Worm (Caenorhabditis elegans) whole organism, L1 larva: Measurements from ENCODE around the gene srx-13.

ENCODE experiments used
- C16A3.4 ChIP-seq: fragments of 150-350 bp; optimal IDR thresholded peaks from 2 replicates; lab custom pipeline; 2014; ENCODE audit warnings: missing biosample characterization, missing genetic modification characterization
- aha-1 ChIP-seq: fragments of 150-350 bp; optimal IDR thresholded peaks from 2 replicates; lab custom pipeline; 2014; ENCODE audit warnings: missing biosample characterization, missing genetic modification characterization
- alr-1 ChIP-seq: fragments of 200-800 bp; sonication (Bioruptor generic); optimal IDR thresholded peaks from 2 replicates; lab custom pipeline; 2018; ENCODE audit warnings: borderline replicate concordance, mild to moderate bottlenecking, missing genetic modification characterization, missing compliant biosample characterization
- ama-1 ChIP-seq: fragments of 150-350 bp; optimal IDR thresholded peaks from 2 replicates; lab custom pipeline; 2014
- blmp-1 ChIP-seq: fragments of 150-350 bp; optimal IDR thresholded peaks from 2 replicates; lab custom pipeline; 2014; ENCODE audit warnings: missing biosample characterization, missing genetic modification characterization
- ceh-8 ChIP-seq: fragments of 200-800 bp; sonication (Bioruptor generic); optimal IDR thresholded peaks from 2 replicates; lab custom pipeline; 2018; ENCODE audit warnings: mild to moderate bottlenecking, missing genetic modification characterization, moderate library complexity, missing compliant biosample characterization
- ceh-88 ChIP-seq: fragments of 200-800 bp; sonication (Bioruptor generic); IDR thresholded peaks from 2 replicates; pipeline ENCODE4 v1.3.6; 2022; ENCODE audit warnings: missing genetic modification characterization, missing compliant biosample characterization
- ces-1 ChIP-seq: fragments of 150-350 bp; optimal IDR thresholded peaks from 2 replicates; lab custom pipeline; 2014; ENCODE audit warnings: missing biosample characterization, missing genetic modification reagents, missing genetic modification characterization
- efl-1 ChIP-seq, 4 experiments: fragments of 150-350 bp; optimal IDR thresholded peaks in 3 of 4; peaks in 1 of 4; 1 replicate in 1 of 4; 2 replicates in 3 of 4; lab custom pipeline; 2014; ENCODE audit warnings: missing biosample characterization in 2 of 4, missing genetic modification characterization in 2 of 4, missing genetic modification reagents in 2 of 4
- efl-3 ChIP-seq: fragments of 200-800 bp; sonication (Bioruptor generic); optimal IDR thresholded peaks from 2 replicates; lab custom pipeline; 2018; ENCODE audit warnings: mild to moderate bottlenecking, missing genetic modification characterization, missing compliant biosample characterization
- elt-3 ChIP-seq, 6 experiments: fragments of 150-350 bp in 1 of 6; sonication (generic microtip); optimal IDR thresholded peaks; 2 replicates each; lab custom pipeline; 2017 to 2018; ENCODE audit warnings: missing biosample characterization in 6 of 6, missing genetic modification characterization in 6 of 6, inconsistent platforms in 1 of 6
- fkh-4 ChIP-seq: sonication (generic microtip); optimal IDR thresholded peaks from 2 replicates; lab custom pipeline; 2016; ENCODE audit warnings: missing compliant biosample characterization, missing genetic modification characterization, borderline replicate concordance
- fkh-8 ChIP-seq: sonication (generic microtip); optimal IDR thresholded peaks from 2 replicates; lab custom pipeline; 2016; ENCODE audit warnings: mild to moderate bottlenecking, missing genetic modification characterization, missing compliant biosample characterization
- grh-1 ChIP-seq: fragments of 200-800 bp; sonication (Bioruptor generic); IDR thresholded peaks from 2 replicates; pipeline ENCODE4 v1.3.6; 2022; ENCODE audit warnings: missing genetic modification reagents, missing genetic modification characterization, missing compliant biosample characterization
- irx-1 ChIP-seq: sonication (generic microtip); optimal IDR thresholded peaks from 2 replicates; lab custom pipeline; 2016; ENCODE audit warnings: missing genetic modification characterization, missing compliant biosample characterization
- lin-13 ChIP-seq: fragments of 150-350 bp; optimal IDR thresholded peaks from 2 replicates; lab custom pipeline; 2014; ENCODE audit warnings: missing biosample characterization, missing genetic modification reagents, missing genetic modification characterization
- lin-15B ChIP-seq: fragments of 150-350 bp; sonication (generic microtip); optimal IDR thresholded peaks from 3 replicates; lab custom pipeline; 2014; ENCODE audit warnings: missing biosample characterization, missing genetic modification characterization
- lir-3 ChIP-seq: sonication (generic microtip); optimal IDR thresholded peaks from 2 replicates; lab custom pipeline; 2016; ENCODE audit warnings: mild to moderate bottlenecking, missing genetic modification characterization, moderate library complexity, missing compliant biosample characterization; ENCODE audit not compliant: poor library complexity
- lsy-2 ChIP-seq, 2 experiments: fragments of 150-350 bp; optimal IDR thresholded peaks; 2 replicates each; lab custom pipeline; 2014; ENCODE audit warnings: missing biosample characterization in 2 of 2, missing genetic modification characterization in 2 of 2
- mef-2 ChIP-seq: fragments of 150-350 bp; optimal IDR thresholded peaks from 2 replicates; lab custom pipeline; 2014; ENCODE audit warnings: missing biosample characterization, missing genetic modification characterization
- nhr-20 ChIP-seq: sonication (generic microtip); optimal IDR thresholded peaks from 2 replicates; lab custom pipeline; 2016; ENCODE audit warnings: mild to moderate bottlenecking, missing genetic modification characterization, missing compliant biosample characterization
- nhr-237 ChIP-seq: fragments of 150-350 bp; optimal IDR thresholded peaks from 2 replicates; lab custom pipeline; 2014; ENCODE audit warnings: missing biosample characterization, missing genetic modification characterization
- nhr-71 ChIP-seq: sonication (generic microtip); optimal IDR thresholded peaks from 2 replicates; lab custom pipeline; 2016; ENCODE audit warnings: mild to moderate bottlenecking, missing genetic modification characterization, moderate library complexity, missing compliant biosample characterization
- nhr-76 ChIP-seq: sonication (generic microtip); optimal IDR thresholded peaks from 2 replicates; lab custom pipeline; 2017; ENCODE audit warnings: missing biosample characterization, missing genetic modification characterization
- nhr-77 ChIP-seq: fragments of 150-350 bp; optimal IDR thresholded peaks from 2 replicates; lab custom pipeline; 2014; ENCODE audit warnings: missing biosample characterization, missing genetic modification characterization
- nhr-85 ChIP-seq: sonication (generic microtip); peaks from one replicate; lab custom pipeline; 2016; ENCODE audit warnings: missing genetic modification characterization, inconsistent platforms, missing compliant biosample characterization
- rnt-1 ChIP-seq: sonication (generic microtip); optimal IDR thresholded peaks from 2 replicates; lab custom pipeline; 2016; ENCODE audit warnings: mild to moderate bottlenecking, missing genetic modification characterization, moderate library complexity, missing compliant biosample characterization
- skn-1 ChIP-seq: fragments of 150-350 bp; optimal IDR thresholded peaks from 2 replicates; lab custom pipeline; 2014; ENCODE audit warnings: missing biosample characterization, missing genetic modification characterization
- snu-23 ChIP-seq: sonication (generic microtip); optimal IDR thresholded peaks from 2 replicates; lab custom pipeline; 2016; ENCODE audit warnings: missing genetic modification characterization, missing compliant biosample characterization
- sup-37 ChIP-seq: fragments of 200-800 bp; sonication (Bioruptor generic); optimal IDR thresholded peaks from 2 replicates; lab custom pipeline; 2018; ENCODE audit warnings: mild to moderate bottlenecking, missing genetic modification characterization, missing compliant biosample characterization
- unc-86 ChIP-seq: sonication (generic microtip); optimal IDR thresholded peaks from 2 replicates; lab custom pipeline; 2016; ENCODE audit warnings: missing genetic modification characterization, missing compliant biosample characterization
- zip-4 ChIP-seq: fragments of 200-800 bp; sonication (Bioruptor generic); optimal IDR thresholded peaks from 2 replicates; lab custom pipeline; 2018; ENCODE audit warnings: mild to moderate bottlenecking, missing genetic modification characterization, moderate library complexity, missing compliant biosample characterization
- ztf-11 ChIP-seq, 2 experiments: sonication (generic microtip); optimal IDR thresholded peaks; 2 replicates each; lab custom pipeline; 2016 to 2017; ENCODE audit warnings: missing genetic modification characterization in 2 of 2, missing biosample characterization in 1 of 2, missing compliant biosample characterization in 1 of 2
- ztf-4 ChIP-seq: fragments of 150-350 bp; optimal IDR thresholded peaks from 2 replicates; lab custom pipeline; 2014; ENCODE audit warnings: missing biosample characterization, missing genetic modification characterization

The srx-13 gene

DNA sequence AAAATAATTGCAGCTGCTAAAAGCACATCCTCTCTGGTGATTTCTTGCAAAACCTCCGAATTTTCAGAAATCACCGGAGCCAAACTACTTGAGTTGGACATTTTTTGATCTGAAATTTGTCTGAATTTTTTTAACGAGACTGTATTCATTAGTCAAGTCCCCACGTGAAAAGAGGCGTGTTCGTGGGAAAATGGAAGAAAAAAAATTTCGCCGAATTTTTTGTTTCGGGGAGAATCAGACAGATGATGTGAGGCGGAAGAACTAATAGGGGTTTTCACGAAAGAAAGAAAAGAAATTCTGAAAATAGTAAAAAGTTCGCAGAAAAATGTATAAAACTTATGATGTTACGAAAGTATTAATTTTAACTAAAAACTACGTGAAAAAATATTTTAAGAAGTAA, at the start of gene srx-13:
srx-13 (minus strand) TSS at position 101 of the 400 bp plus-strand sequence.
- TF ChIP-seq ceh-8, result no peak
- TF ChIP-seq elt-3 (tag; optimal IDR thresholded peaks at IDR 0.05; lab: Kevin White, UChicago), result no peak
- peak; percentile 63 for TF ChIP-seq fkh-8 (tag; lab: Kevin White, UChicago)

DNA sequence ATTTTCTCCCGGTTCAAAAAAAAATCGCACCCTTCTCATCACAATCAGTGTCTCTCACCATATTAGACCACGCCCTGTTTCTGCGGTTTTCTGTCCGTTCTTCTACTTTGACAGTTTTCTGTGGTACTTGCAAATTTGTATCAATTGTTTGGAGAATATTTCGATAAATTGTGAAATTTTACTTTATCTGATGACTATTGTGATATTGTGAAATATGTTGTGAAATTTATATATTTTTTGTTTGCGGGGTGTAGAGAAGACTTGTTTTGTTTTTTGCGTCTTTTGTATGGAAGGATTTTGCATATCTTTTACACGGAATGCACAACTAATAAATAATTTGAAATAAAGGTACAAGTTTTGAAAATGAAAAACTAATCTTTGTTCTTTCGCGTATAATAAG, 48.9 kb upstream of the srx-13 start:
- TF ChIP-seq skn-1 (tag; lab: Kevin White, UChicago) (peak; percentile 56), C16A3.4 (tag; lab: Kevin White, UChicago) (no peak)

DNA sequence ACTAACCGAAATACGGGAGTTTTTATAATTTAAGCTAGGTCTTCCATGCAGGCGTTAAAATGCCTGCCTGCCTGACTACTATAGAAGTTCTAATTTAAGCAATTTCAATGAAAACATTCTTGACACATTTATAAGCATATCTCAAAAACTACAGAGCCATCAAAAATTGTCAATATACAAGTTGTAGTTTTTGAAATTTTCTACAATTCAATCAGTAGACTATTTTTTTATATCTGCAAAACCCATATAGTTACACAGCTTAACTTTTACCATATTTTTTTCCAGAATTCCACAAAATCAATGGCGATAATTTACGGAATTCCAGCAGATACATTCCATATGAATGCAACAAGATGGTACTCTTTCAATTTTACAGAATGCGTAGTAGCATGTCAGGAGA, 44.7 kb upstream of the srx-13 start, which contains the start of gene C50A2.7:
C50A2.7 (plus strand) TSS at position 301 of the 400 bp plus-strand sequence.
- TF ChIP-seq mef-2 (no peak), efl-1 (optimal IDR thresholded peaks at IDR 0.05; lab: Kevin White, UChicago) (no peak), efl-1 (GFP tag; optimal IDR thresholded peaks at IDR 0.05 in 1 of 2; lab: Kevin White, UChicago) (no peak), lin-13 (GFP tag; lab: Kevin White, UChicago) (no peak), ztf-4 (no peak), elt-3 (tag; optimal IDR thresholded peaks at IDR 0.05; lab: Kevin White, UChicago) (no peak), nhr-20 (tag; lab: Kevin White, UChicago) (no peak), rnt-1 (no peak), lsy-2 (tag; optimal IDR thresholded peaks at IDR 0.05; lab: Kevin White, UChicago) (no peak), nhr-237 (no peak), unc-86 (tag; lab: Kevin White, UChicago) (no peak), fkh-4 (tag; lab: Kevin White, UChicago) (no peak)

DNA sequence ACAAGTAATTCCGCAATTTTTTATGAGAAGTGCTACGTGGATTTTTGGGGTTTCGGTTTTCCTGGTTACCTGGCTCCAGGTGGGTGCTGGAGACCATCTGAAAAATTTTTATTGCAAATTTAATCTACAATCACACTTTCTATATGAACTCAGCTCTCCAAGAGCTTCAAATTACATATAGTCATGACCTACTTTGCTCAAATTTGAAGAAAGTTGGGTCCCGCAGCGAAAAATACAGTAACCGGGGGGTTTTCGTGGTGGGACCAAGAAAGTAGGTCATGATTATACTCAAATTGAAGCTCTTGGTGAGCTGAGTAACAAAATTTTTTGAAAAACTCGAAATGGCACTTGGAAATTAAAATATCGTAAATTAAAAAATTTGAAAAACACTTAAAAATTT, 41.9 kb upstream of the srx-13 start, which contains the start of gene ets-8:
ets-8 (minus strand) TSS at position 101 of the 400 bp plus-strand sequence.
- TF ChIP-seq zip-4 (GFP tag; lab: Kevin White, UChicago) (no peak), elt-3 (tag; optimal IDR thresholded peaks at IDR 0.05; lab: Kevin White, UChicago) (no peak), efl-3 (GFP tag; lab: Kevin White, UChicago) (no peak), lir-3 (tag; lab: Kevin White, UChicago) (no peak), nhr-71 (tag; lab: Kevin White, UChicago) (no peak), ces-1 (no peak), aha-1 (tag; lab: Kevin White, UChicago) (no peak), ama-1 (lab: Kevin White, UChicago) (no peak), nhr-77 (tag; lab: Kevin White, UChicago) (no peak), lin-15B (tag; lab: Kevin White, UChicago) (no peak), irx-1 (no peak), ceh-88 (no peak), ztf-11 (tag; optimal IDR thresholded peaks at IDR 0.05; lab: Kevin White, UChicago) (no peak), grh-1 (no peak)
- TF ChIP-seq, all 84 proteins: peak for 0

DNA sequence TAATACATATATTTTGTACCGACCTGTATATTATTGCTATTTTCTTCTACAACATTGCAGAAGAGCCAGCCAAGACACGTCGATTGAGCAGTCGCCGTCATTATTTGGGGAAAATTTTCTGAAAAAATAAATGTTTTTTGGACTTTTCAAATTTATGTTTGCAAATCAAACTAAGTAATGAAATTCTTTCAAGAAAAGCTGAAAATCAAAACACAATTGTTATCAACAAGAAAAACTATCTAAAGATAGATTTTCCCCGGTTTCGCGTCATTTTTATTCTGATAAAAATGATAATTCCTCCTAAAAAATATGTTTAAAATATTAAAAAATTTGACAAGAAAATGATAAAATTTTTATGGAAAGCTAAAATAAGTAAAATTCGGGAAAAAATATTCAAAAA, 39.5 kb upstream of the srx-13 start, which contains the start of gene C50A2.3:
C50A2.3 (minus strand) TSS at position 101 of the 400 bp plus-strand sequence.
- TF ChIP-seq unc-86 (tag; lab: Kevin White, UChicago) (no peak), nhr-237 (no peak), nhr-76 (tag; lab: Kevin White, UChicago) (no peak)
- TF ChIP-seq, all 84 proteins: peak for 0

DNA sequence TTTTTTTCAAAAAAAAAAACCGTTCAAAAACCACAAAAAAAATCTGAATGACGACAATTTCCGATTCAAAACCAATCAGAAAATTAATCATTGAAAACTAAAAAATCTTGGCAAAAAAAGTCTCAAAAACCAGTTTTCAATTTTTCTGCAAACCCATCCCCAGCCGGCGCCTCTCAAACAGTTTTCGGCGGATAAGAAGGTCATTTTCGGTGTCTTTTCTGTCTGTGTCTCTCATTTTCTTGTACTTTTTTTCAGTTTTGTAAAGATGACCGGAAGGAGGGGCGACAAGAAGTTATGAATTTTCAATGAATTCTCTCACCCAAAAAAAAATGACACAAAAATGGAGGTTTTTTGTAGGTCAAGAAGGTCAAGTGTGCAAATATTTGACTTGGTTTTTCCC, 36.7 kb upstream of the srx-13 start:
- TF ChIP-seq blmp-1, result peak; percentile 15
- peak; percentile 75 for TF ChIP-seq grh-1
- peak in 1 of 6 experiments; percentile 52 for TF ChIP-seq elt-3 (tag; optimal IDR thresholded peaks at IDR 0.05; lab: Kevin White, UChicago)
- TF ChIP-seq sup-37 (GFP tag; lab: Kevin White, UChicago), result no peak
- TF ChIP-seq nhr-85 (tag; lab: Kevin White, UChicago), result peak; percentile 94
- peak; percentile 16 for TF ChIP-seq snu-23 (GFP tag; lab: Kevin White, UChicago)
- TF ChIP-seq alr-1 (tag; lab: Kevin White, UChicago), result no peak
